Worm (Caenorhabditis elegans): ENCODE data around the gene F59B1.10.

F59B1.10 gene

DNA sequence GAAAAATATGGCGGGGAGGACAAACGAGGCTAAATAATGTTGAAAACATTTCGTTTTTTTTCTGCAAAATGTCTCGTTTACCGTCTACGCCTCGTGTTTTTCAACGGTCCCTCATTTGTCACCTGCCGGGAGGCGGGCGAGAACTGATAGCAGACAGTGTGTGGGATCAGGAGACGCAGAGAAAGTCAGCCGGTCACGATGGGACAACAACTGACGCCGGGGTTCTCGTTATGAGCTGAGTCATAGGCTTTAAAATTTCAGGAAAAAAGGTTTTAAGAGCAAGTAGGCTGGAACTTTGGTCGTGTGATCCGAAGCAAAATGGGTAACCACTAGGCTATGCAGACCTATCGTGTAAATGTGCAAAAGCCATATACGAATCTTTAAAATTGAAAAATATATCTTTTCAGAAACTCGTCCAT, 38.0 kb upstream of the F59B1.10 start, which contains the start of gene W08A12.2 (continued):
- TF ChIP-seq madf-8 (GFP tag; conservative IDR thresholded peaks at IDR 0.05) (no peak), ztf-22 (GFP tag; optimal IDR thresholded peaks at IDR 0.05) (peak; percentile 8), cebp-2 (GFP tag; IDR thresholded peaks at IDR 0.05) (peak; percentile 90), egl-18 (GFP tag; IDR thresholded peaks at IDR 0.05) (no peak), zfh-2 (GFP tag; conservative IDR thresholded peaks at IDR 0.05) (no peak; the same call in 1 of the 2 replicates), attf-6 (GFP tag; IDR thresholded peaks at IDR 0.05) (no peak), repo-1 (tag; optimal IDR thresholded peaks at IDR 0.05) (peak; percentile 58), T26A5.8 (tag; optimal IDR thresholded peaks at IDR 0.05) (no peak), lin-26 (GFP tag; IDR thresholded peaks at IDR 0.05) (peak; percentile 95), ZK185.1 (tag; optimal IDR thresholded peaks at IDR 0.05; ENCODE audit: poor library complexity, severe bottlenecking) (no peak), nhr-120 (GFP tag; IDR thresholded peaks at IDR 0.05) (no peak), pbrm-1 (GFP tag; IDR thresholded peaks at IDR 0.05) (0 out of 2 replicates have a peak, but pooled peaks have one; percentile 44), let-607 (tag; optimal IDR thresholded peaks at IDR 0.05) (no peak), ceh-27 (GFP tag; optimal IDR thresholded peaks at IDR 0.05) (peak; percentile 22), cebp-1 (GFP tag; IDR thresholded peaks at IDR 0.05) (no peak), cebp-1 (tag; optimal IDR thresholded peaks at IDR 0.05) (peak; percentile 48), dox-1 (GFP tag; IDR thresholded peaks at IDR 0.05) (no peak), snpc-1.1 (tag; optimal IDR thresholded peaks at IDR 0.05; ENCODE audit: insufficient read depth) (no peak), ztf-25 (GFP tag; IDR thresholded peaks at IDR 0.05) (peak; percentile 73; the same call in 1 of the 2 replicates), F52B5.7 (tag; optimal IDR thresholded peaks at IDR 0.05) (peak; percentile 29), F22D6.2 (tag; optimal IDR thresholded peaks at IDR 0.05) (no peak), zim-3 (tag; optimal IDR thresholded peaks at IDR 0.05) (peak; percentile 2), mes-4 (tag; optimal IDR thresholded peaks at IDR 0.05) (peak; percentile 68), Y53G8AR.9 (GFP tag; conservative IDR thresholded peaks at IDR 0.05) (no peak), snpc-3.4 (tag; optimal IDR thresholded peaks at IDR 0.05) (peak; percentile 38), athp-1 (tag; optimal IDR thresholded peaks at IDR 0.05) (peak; percentile 73), B0261.1 (tag; optimal IDR thresholded peaks at IDR 0.05) (peak; percentile 73), mxl-1 (tag; optimal IDR thresholded peaks at IDR 0.05) (peak; percentile 43), egl-44 (GFP tag; IDR thresholded peaks at IDR 0.05) (0 out of 2 replicates have a peak, but pooled peaks have one; percentile 29), F10E7.11 (tag; optimal IDR thresholded peaks at IDR 0.05) (peak; percentile 41)

DNA sequence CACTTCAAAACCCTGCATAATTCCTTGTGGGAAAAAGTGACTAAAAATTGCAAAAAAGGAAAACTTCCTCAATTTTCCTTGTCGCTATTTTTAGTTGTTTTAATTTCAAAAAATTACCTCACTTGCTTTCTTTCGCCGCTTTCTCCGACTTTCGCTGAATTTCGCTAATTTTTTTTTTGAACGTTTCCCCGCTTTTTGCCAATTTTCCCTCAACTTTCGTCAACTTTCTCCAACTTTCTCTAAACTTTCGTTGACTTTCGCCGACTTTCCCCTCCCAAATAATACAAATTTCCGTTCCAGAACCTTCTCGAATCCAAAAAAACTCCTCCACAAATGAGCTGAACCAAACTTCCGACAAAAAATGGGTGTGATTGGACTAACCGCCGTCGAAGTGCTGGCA, 34.8 kb upstream of the F59B1.10 start, which contains the start of gene W08A12.3:
TSS of gene W08A12.3 (plus strand) at position 301 of the 400 bp plus-strand sequence.
- TF ChIP-seq chd-7 (tag; optimal IDR thresholded peaks at IDR 0.05) (no peak), let-526 (GFP tag; IDR thresholded peaks at IDR 0.05) (no peak), efl-1 (GFP tag; optimal IDR thresholded peaks at IDR 0.05) (no peak), rpc-1 (optimal IDR thresholded peaks at IDR 0.05) (no peak), rpc-1 (tag; optimal IDR thresholded peaks at IDR 0.05) (no peak), die-1 (tag; optimal IDR thresholded peaks at IDR 0.05) (no peak), fkh-3 (tag; optimal IDR thresholded peaks at IDR 0.05) (no peak), egl-18 (GFP tag; IDR thresholded peaks at IDR 0.05) (no peak), Y95B8A.8 (GFP tag; IDR thresholded peaks at IDR 0.05) (no peak), akir-1 (GFP tag; optimal IDR thresholded peaks at IDR 0.05) (no peak), dpl-1 (GFP tag; optimal IDR thresholded peaks at IDR 0.05) (no peak), aptf-2 (GFP tag; conservative IDR thresholded peaks at IDR 0.05) (no peak), bed-2 (GFP tag; IDR thresholded peaks at IDR 0.05) (no peak), hrde-1 (tag; optimal IDR thresholded peaks at IDR 0.05; ENCODE audit: borderline replicate concordance) (no peak), ceh-27 (GFP tag; optimal IDR thresholded peaks at IDR 0.05) (no peak), K11D2.4 (GFP tag; IDR thresholded peaks at IDR 0.05) (no peak), gei-17 (GFP tag; optimal IDR thresholded peaks at IDR 0.05) (no peak)
